Fruit fly (Drosophila melanogaster): Measurements from ENCODE around the gene Spindly.
A peak's percentile ranks its signal among the peaks of the same experiment; 100 is the strongest.

Spindly gene

dm6 chr2L:3566532-3566931 is 36.4 kb upstream of the Spindly start (continued):
- TF ChIP-seq sens (GFP tag) (peak; percentile 79), CG1602 (GFP tag; optimal IDR thresholded peaks at IDR 0.05) (peak; percentile 23), lov (optimal IDR thresholded peaks at IDR 0.05) (no peak), lov (GFP tag; IDR thresholded peaks at IDR 0.05) (peak; percentile 69; the same call in 1 of the 3 replicates), CG14014 (GFP tag; IDR thresholded peaks at IDR 0.05) (no peak), CG6791 (GFP tag; IDR thresholded peaks at IDR 0.05; ENCODE audit: partially characterized antibody) (no peak), CG11696 (GFP tag; IDR thresholded peaks at IDR 0.05) (0 out of 2 replicates have a peak, but pooled peaks have one; percentile 24), CG6854 (GFP tag; optimal IDR thresholded peaks at IDR 0.05) (no peak), repo (GFP tag; optimal IDR thresholded peaks at IDR 0.05) (peak; percentile 25), Doc3 (GFP tag; IDR thresholded peaks at IDR 0.05; ENCODE audit: partially characterized antibody) (no peak), CG14050 (GFP tag; IDR thresholded peaks at IDR 0.05) (no peak), CG6175 (GFP tag; IDR thresholded peaks at IDR 0.05) (no peak), peb (GFP tag; IDR thresholded peaks at IDR 0.05) (0 out of 2 replicates have a peak, but pooled peaks have one; percentile 50), CG18599 (GFP tag; optimal IDR thresholded peaks at IDR 0.05) (no peak), CG4617 (GFP tag; optimal IDR thresholded peaks at IDR 0.05; ENCODE audit: borderline replicate concordance) (no peak), CG1529 (GFP tag; optimal IDR thresholded peaks at IDR 0.05) (peak; percentile 35), CG8765 (GFP tag; IDR thresholded peaks at IDR 0.05) (no peak), CG14860 (GFP tag; IDR thresholded peaks at IDR 0.05; ENCODE audit: partially characterized antibody) (no peak), CG7928 (GFP tag; optimal IDR thresholded peaks at IDR 0.05) (no peak), CG7745 (tag; optimal IDR thresholded peaks at IDR 0.05) (no peak), Camta (GFP tag; optimal IDR thresholded peaks at IDR 0.05) (no peak), Hr51 (GFP tag; optimal IDR thresholded peaks at IDR 0.05) (no peak), CG4282 (GFP tag; optimal IDR thresholded peaks at IDR 0.05) (no peak), CG8944 (GFP tag; optimal IDR thresholded peaks at IDR 0.05) (peak; percentile 7), Dbx (GFP tag; IDR thresholded peaks at IDR 0.05) (no peak), Drgx (GFP tag; IDR thresholded peaks at IDR 0.05) (no peak), Vsx1 (GFP tag; optimal IDR thresholded peaks at IDR 0.05) (no peak), mld (GFP tag; IDR thresholded peaks at IDR 0.05; ENCODE audit: partially characterized antibody) (no peak), inv (GFP tag; IDR thresholded peaks at IDR 0.05; ENCODE audit: partially characterized antibody) (no peak), jigr1 (GFP tag; IDR thresholded peaks at IDR 0.05) (no peak), knrl (GFP tag; IDR thresholded peaks at IDR 0.05; ENCODE audit: partially characterized antibody) (no peak), CG1603 (tag; optimal IDR thresholded peaks at IDR 0.05) (peak; percentile 66), ftz-f1 (GFP tag; optimal IDR thresholded peaks at IDR 0.05) (no peak), tna (GFP tag; IDR thresholded peaks at IDR 0.05; ENCODE audit: partially characterized antibody) (no peak), zf30C (GFP tag; optimal IDR thresholded peaks at IDR 0.05) (no peak), chn (GFP tag; optimal IDR thresholded peaks at IDR 0.05) (peak; percentile 12), hbn (GFP tag; IDR thresholded peaks at IDR 0.05; ENCODE audit: partially characterized antibody) (no peak), CG18619 (GFP tag; optimal IDR thresholded peaks at IDR 0.05) (no peak), CG13123 (GFP tag; optimal IDR thresholded peaks at IDR 0.05) (no peak), CkIIα-i1 (GFP tag; IDR thresholded peaks at IDR 0.05) (no peak), CG4854 (GFP tag; optimal IDR thresholded peaks at IDR 0.05) (no peak), dmrt11E (tag; optimal IDR thresholded peaks at IDR 0.05) (peak; percentile 79), CG14667 (GFP tag; IDR thresholded peaks at IDR 0.05) (no peak), al (GFP tag; IDR thresholded peaks at IDR 0.05) (no peak), CG13287 (GFP tag; IDR thresholded peaks at IDR 0.05; ENCODE audit: partially characterized antibody) (no peak), Gug (GFP tag; IDR thresholded peaks at IDR 0.05) (no peak), caup (GFP tag; optimal IDR thresholded peaks at IDR 0.05; ENCODE audit: severe bottlenecking) (no peak), Dip2 (GFP tag; IDR thresholded peaks at IDR 0.05) (no peak), CG8388 (GFP tag; optimal IDR thresholded peaks at IDR 0.05) (peak; percentile 20), NfI (GFP tag; optimal IDR thresholded peaks at IDR 0.05) (peak; percentile 11), trh (GFP tag; optimal IDR thresholded peaks at IDR 0.05) (no peak)

Data from whole organism, embryonic.